Worm (Caenorhabditis elegans) whole organism, young adult: ENCODE data around the gene C27C12.4.

Experiments
- F55B11.4 ChIP-seq: sonication (generic microtip); optimal IDR thresholded peaks from 2 replicates; lab custom pipeline; 2016; ENCODE audit warnings: missing compliant biosample characterization, missing genetic modification characterization, borderline replicate concordance; ENCODE audit not compliant: insufficient read depth
- Y53G8AR.9 ChIP-seq: fragments of 200-800 bp; sonication (Bioruptor generic); conservative IDR thresholded peaks from 2 replicates; pipeline ENCODE4 v1.3.6; 2022; ENCODE audit warnings: missing genetic modification reagents, missing genetic modification characterization, missing compliant biosample characterization
- attf-5 ChIP-seq: fragments of 200-800 bp; sonication (Bioruptor generic); optimal IDR thresholded peaks from 2 replicates; lab custom pipeline; 2018; ENCODE audit warnings: mild to moderate bottlenecking, missing genetic modification characterization, missing compliant biosample characterization
- chd-7 ChIP-seq: sonication (generic microtip); optimal IDR thresholded peaks from 2 replicates; lab custom pipeline; 2016; ENCODE audit warnings: mild to moderate bottlenecking, missing genetic modification characterization, moderate library complexity, missing compliant biosample characterization
- egl-18 ChIP-seq: fragments of 200-800 bp; sonication (Bioruptor generic); IDR thresholded peaks from 2 replicates; pipeline ENCODE4 v1.3.6; 2022; ENCODE audit warnings: missing genetic modification reagents, missing genetic modification characterization, missing compliant biosample characterization
- egl-44 ChIP-seq: fragments of 200-800 bp; sonication (Bioruptor generic); IDR thresholded peaks from 2 replicates; pipeline ENCODE4 v1.3.6; 2022; ENCODE audit warnings: missing genetic modification reagents, missing genetic modification characterization, missing compliant biosample characterization
- hmg-20 ChIP-seq: fragments of 200-800 bp; sonication (Bioruptor generic); IDR thresholded peaks from 2 replicates; pipeline ENCODE4 v1.3.6; 2022; ENCODE audit warnings: missing genetic modification reagents, missing genetic modification characterization, missing compliant biosample characterization
- lir-1 ChIP-seq: fragments of 200-800 bp; sonication (Bioruptor generic); conservative IDR thresholded peaks from 2 replicates; pipeline ENCODE4 v1.3.6; 2022; ENCODE audit warnings: missing genetic modification reagents, missing genetic modification characterization, missing compliant biosample characterization
- mel-28 ChIP-seq: sonication (generic microtip); optimal IDR thresholded peaks from 2 replicates; lab custom pipeline; 2016; ENCODE audit warnings: borderline replicate concordance, mild to moderate bottlenecking, missing genetic modification characterization, missing compliant biosample characterization
- nhr-90 ChIP-seq: sonication (generic microtip); optimal IDR thresholded peaks from 2 replicates; lab custom pipeline; 2016; ENCODE audit warnings: missing genotype, mild to moderate bottlenecking, missing genetic modification characterization, missing compliant biosample characterization
- snpc-1.3 ChIP-seq: sonication (generic microtip); optimal IDR thresholded peaks from 2 replicates; lab custom pipeline; 2017; ENCODE audit warnings: missing genetic modification characterization, mild to moderate bottlenecking, missing compliant biosample characterization, antibody characterized with exemption, moderate library complexity, missing genotype, missing genetic modification reagents; ENCODE audit not compliant: insufficient read depth
- snpc-3.4 ChIP-seq: sonication (generic microtip); optimal IDR thresholded peaks from 2 replicates; lab custom pipeline; 2017; ENCODE audit warnings: missing genetic modification characterization, mild to moderate bottlenecking, missing compliant biosample characterization, antibody characterized with exemption, moderate library complexity, missing genotype, missing genetic modification reagents
- sptf-2 ChIP-seq: fragments of 200-800 bp; sonication (Bioruptor generic); optimal IDR thresholded peaks from 2 replicates; lab custom pipeline; 2018; ENCODE audit warnings: mild to moderate bottlenecking, missing genetic modification characterization, missing compliant biosample characterization
- unc-130 ChIP-seq: sonication (generic microtip); optimal IDR thresholded peaks from 2 replicates; lab custom pipeline; 2016; ENCODE audit warnings: missing genetic modification reagents, missing genetic modification characterization, missing compliant biosample characterization

DNA sequence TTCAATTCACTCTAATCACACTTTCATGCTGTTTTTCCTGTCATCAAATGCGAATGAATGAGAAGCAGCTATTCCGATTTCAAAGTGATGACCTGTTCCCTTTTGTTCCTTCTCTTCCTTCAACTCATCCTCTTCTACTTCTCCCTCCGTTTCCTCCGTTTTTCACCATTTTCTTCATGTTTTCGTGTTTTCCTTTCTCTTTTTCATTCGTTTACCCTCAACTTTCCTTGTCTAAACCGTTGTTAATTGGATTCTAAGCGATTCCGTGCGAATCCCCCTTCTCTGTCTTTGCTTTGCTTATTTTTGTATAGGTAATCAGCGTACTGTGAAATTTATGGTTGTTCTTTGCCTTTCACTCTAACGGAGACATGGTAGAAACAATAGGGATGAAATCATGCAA is 32.0 kb downstream of the C27C12.4 start:
- TF ChIP-seq nhr-90 (no peak), snpc-1.3 (no peak), unc-130 (no peak), attf-5 (no peak), chd-7 (tag; lab: Kevin White, UChicago) (no peak), egl-18 (GFP tag; lab: Robert Waterston, UW) (no peak), snpc-3.4 (no peak), egl-44 (GFP tag; lab: Robert Waterston, UW) (no peak), mel-28 (no peak), Y53G8AR.9 (GFP tag; lab: Robert Waterston, UW) (no peak), lir-1 (GFP tag; lab: Robert Waterston, UW) (no peak), sptf-2 (GFP tag; lab: Kevin White, UChicago) (no peak), F55B11.4 (tag; lab: Kevin White, UChicago) (no peak), hmg-20 (GFP tag; lab: Robert Waterston, UW) (no peak)
